Worm (Caenorhabditis elegans) whole organism, mixed stage, embryonic: ENCODE measurements around the gene K06A4.10.

Source experiments
- M03D4.4 ChIP-seq: sonication (generic microtip); optimal IDR thresholded peaks from 2 replicates; lab custom pipeline; 2017; ENCODE audit warnings: mild to moderate bottlenecking, missing genetic modification characterization, missing compliant biosample characterization
- bed-3 ChIP-seq: fragments of 200-800 bp; sonication (Bioruptor generic); optimal IDR thresholded peaks from 3 replicates; lab custom pipeline; 2018; ENCODE audit warnings: mild to moderate bottlenecking, missing genetic modification characterization, moderate library complexity, missing compliant biosample characterization
- blmp-1 ChIP-seq: fragments of 150-350 bp; optimal IDR thresholded peaks from 2 replicates; lab custom pipeline; 2014; ENCODE audit warnings: missing biosample characterization, missing genetic modification characterization
- ceh-43 ChIP-seq: fragments of 200-800 bp; sonication (Bioruptor generic); optimal IDR thresholded peaks from 2 replicates; lab custom pipeline; 2018; ENCODE audit warnings: mild to moderate bottlenecking, missing genetic modification characterization, moderate library complexity, missing compliant biosample characterization
- ceh-83 ChIP-seq: fragments of 200-800 bp; sonication (Bioruptor generic); optimal IDR thresholded peaks from 2 replicates; lab custom pipeline; 2018; ENCODE audit warnings: mild to moderate bottlenecking, missing genetic modification characterization, missing compliant biosample characterization
- ces-1 ChIP-seq: fragments of 150-350 bp; optimal IDR thresholded peaks from 2 replicates; lab custom pipeline; 2014; ENCODE audit warnings: missing biosample characterization, missing genetic modification reagents, missing genetic modification characterization
- cnd-1 ChIP-seq: fragments of 200-800 bp; sonication (Bioruptor generic); optimal IDR thresholded peaks from 2 replicates; lab custom pipeline; 2018; ENCODE audit warnings: mild to moderate bottlenecking, missing genetic modification characterization, missing compliant biosample characterization
- elt-1 ChIP-seq: sonication (generic microtip); optimal IDR thresholded peaks from 2 replicates; lab custom pipeline; 2017; ENCODE audit warnings: missing genetic modification characterization, mild to moderate bottlenecking, missing compliant biosample characterization, antibody characterized with exemption, moderate library complexity, borderline replicate concordance; ENCODE audit not compliant: insufficient read depth
- elt-3 ChIP-seq: fragments of 150-350 bp; optimal IDR thresholded peaks from 2 replicates; lab custom pipeline; 2014; ENCODE audit warnings: missing biosample characterization, missing genetic modification characterization
- flh-1 ChIP-seq: fragments of 200-800 bp; sonication (Bioruptor generic); optimal IDR thresholded peaks from 2 replicates; lab custom pipeline; 2018; ENCODE audit warnings: mild to moderate bottlenecking, missing genetic modification characterization, moderate library complexity, missing compliant biosample characterization
- ham-2 ChIP-seq: fragments of 200-800 bp; sonication (Bioruptor generic); optimal IDR thresholded peaks from 2 replicates; lab custom pipeline; 2018; ENCODE audit warnings: mild to moderate bottlenecking, missing genetic modification characterization, missing compliant biosample characterization
- hlh-1 ChIP-seq: fragments of 150-350 bp; optimal IDR thresholded peaks from 2 replicates; lab custom pipeline; 2014; ENCODE audit warnings: missing biosample characterization, missing genetic modification reagents, missing genetic modification characterization
- lin-32 ChIP-seq: fragments of 200-800 bp; sonication (Bioruptor generic); optimal IDR thresholded peaks from 2 replicates; lab custom pipeline; 2018; ENCODE audit warnings: mild to moderate bottlenecking, missing genetic modification characterization, missing compliant biosample characterization
- lsy-2 ChIP-seq: fragments of 150-350 bp; optimal IDR thresholded peaks from 2 replicates; lab custom pipeline; 2014; ENCODE audit warnings: missing biosample characterization, missing genetic modification characterization
- mab-5 ChIP-seq: fragments of 150-350 bp; optimal IDR thresholded peaks from 2 replicates; lab custom pipeline; 2014; ENCODE audit warnings: missing biosample characterization, missing genetic modification characterization
- mep-1 ChIP-seq: fragments of 150-350 bp; optimal IDR thresholded peaks from 2 replicates; lab custom pipeline; 2017; ENCODE audit warnings: missing biosample characterization, missing genetic modification reagents, missing genetic modification characterization, inconsistent platforms
- mls-2 ChIP-seq: sonication (generic microtip); optimal IDR thresholded peaks from 2 replicates; lab custom pipeline; 2016; ENCODE audit warnings: mild to moderate bottlenecking, missing genetic modification characterization, moderate library complexity, missing compliant biosample characterization
- nhr-12 ChIP-seq: fragments of 150-350 bp; optimal IDR thresholded peaks from 2 replicates; lab custom pipeline; 2014; ENCODE audit warnings: missing biosample characterization, missing genetic modification characterization
- nhr-2 ChIP-seq: fragments of 150-350 bp; optimal IDR thresholded peaks from 2 replicates; lab custom pipeline; 2014; ENCODE audit warnings: missing biosample characterization, missing genetic modification characterization
- nhr-237 ChIP-seq: fragments of 150-350 bp; optimal IDR thresholded peaks from 2 replicates; lab custom pipeline; 2014; ENCODE audit warnings: missing biosample characterization, missing genetic modification characterization
- nhr-28 ChIP-seq: fragments of 150-350 bp; optimal IDR thresholded peaks from 2 replicates; lab custom pipeline; 2014; ENCODE audit warnings: missing biosample characterization, missing genetic modification characterization
- pha-4 ChIP-seq: fragments of 150-350 bp; optimal IDR thresholded peaks from 2 replicates; lab custom pipeline; 2018; ENCODE audit warnings: missing biosample characterization, missing genetic modification reagents, missing genetic modification characterization
- sem-2 ChIP-seq: fragments of 200-800 bp; sonication (Bioruptor generic); optimal IDR thresholded peaks from 2 replicates; lab custom pipeline; 2018; ENCODE audit warnings: mild to moderate bottlenecking, missing genetic modification characterization, missing compliant biosample characterization
- snpc-4 ChIP-seq: fragments of 150-350 bp; optimal IDR thresholded peaks from 2 replicates; lab custom pipeline; 2014; ENCODE audit warnings: missing biosample characterization, missing genetic modification characterization
- tbx-8 ChIP-seq: fragments of 200-800 bp; sonication (Bioruptor generic); optimal IDR thresholded peaks from 2 replicates; lab custom pipeline; 2018; ENCODE audit warnings: mild to moderate bottlenecking, missing genetic modification characterization, moderate library complexity, missing compliant biosample characterization
- unc-120 ChIP-seq: sonication (generic microtip); optimal IDR thresholded peaks from 2 replicates; lab custom pipeline; 2017; ENCODE audit warnings: missing genetic modification characterization, missing compliant biosample characterization; ENCODE audit not compliant: poor library complexity, severe bottlenecking
- zip-8 ChIP-seq: fragments of 150-350 bp; optimal IDR thresholded peaks from 2 replicates; lab custom pipeline; 2014; ENCODE audit warnings: missing biosample characterization, missing genetic modification characterization
- ztf-11 ChIP-seq: fragments of 150-350 bp; optimal IDR thresholded peaks from 2 replicates; lab custom pipeline; 2014; ENCODE audit warnings: missing biosample characterization, missing genetic modification characterization

K06A4.10 gene

ce11 chrV:9518832-9519231 lies 29.2 kb upstream of the K06A4.10 start, which contains the start of gene C50F4.8:
Gene C50F4.8 (minus strand): TSS chrV:9518859.
- TF ChIP-seq mep-1: no peak
- no peak for TF ChIP-seq mls-2 (tag; lab: Kevin White, UChicago)
- no peak for TF ChIP-seq unc-120 (tag; lab: Kevin White, UChicago)
- no peak for TF ChIP-seq pha-4 (tag; lab: Kevin White, UChicago)
- TF ChIP-seq nhr-12: no peak
- no peak for TF ChIP-seq elt-1
- no peak for TF ChIP-seq tbx-8 (GFP tag; lab: Kevin White, UChicago)
- TF ChIP-seq nhr-2 (tag; lab: Kevin White, UChicago): no peak
- no peak for TF ChIP-seq cnd-1 (tag; lab: Kevin White, UChicago)
- TF ChIP-seq blmp-1 (tag; lab: Kevin White, UChicago): no peak
- TF ChIP-seq sem-2 (GFP tag; lab: Kevin White, UChicago): no peak
- no peak for TF ChIP-seq snpc-4 (tag; lab: Kevin White, UChicago)
- TF ChIP-seq ceh-43 (GFP tag; lab: Kevin White, UChicago): no peak
- TF ChIP-seq nhr-237 (tag; lab: Kevin White, UChicago): no peak
- TF ChIP-seq elt-3: no peak
- no peak for TF ChIP-seq hlh-1 (tag; lab: Kevin White, UChicago)

- no peak for TF ChIP-seq hlh-1 (tag; lab: Kevin White, UChicago)
- no peak for TF ChIP-seq tbx-8 (GFP tag; lab: Kevin White, UChicago)
- no peak for TF ChIP-seq mab-5 (tag; lab: Kevin White, UChicago)
- TF ChIP-seq nhr-2 (tag; lab: Kevin White, UChicago): no peak
- TF ChIP-seq mep-1: no peak
- TF ChIP-seq mls-2 (tag; lab: Kevin White, UChicago): no peak
- no peak for TF ChIP-seq cnd-1 (tag; lab: Kevin White, UChicago)
- no peak for TF ChIP-seq sem-2 (GFP tag; lab: Kevin White, UChicago)
- TF ChIP-seq nhr-237 (tag; lab: Kevin White, UChicago): no peak
- no peak for TF ChIP-seq nhr-28
- no peak for TF ChIP-seq M03D4.4
- TF ChIP-seq zip-8 (tag; lab: Kevin White, UChicago): no peak
- no peak for TF ChIP-seq lsy-2 (tag; lab: Kevin White, UChicago)
- no peak for TF ChIP-seq ces-1 (GFP tag; lab: Kevin White, UChicago)
- no peak for TF ChIP-seq ceh-83 (GFP tag; lab: Kevin White, UChicago)
- TF ChIP-seq pha-4 (tag; lab: Kevin White, UChicago): no peak
- TF ChIP-seq unc-120 (tag; lab: Kevin White, UChicago): no peak
- no peak for TF ChIP-seq lin-32 (GFP tag; lab: Kevin White, UChicago)
- no peak for TF ChIP-seq ztf-11 (tag; lab: Kevin White, UChicago)
- no peak for TF ChIP-seq snpc-4 (tag; lab: Kevin White, UChicago)
These were observed 26.7 kb upstream of the K06A4.10 start for ce11 chrV:9516280-9516679.

ce11 chrV:9513590-9513989 lies 24.0 kb upstream of the K06A4.10 start, which contains the start of gene eif-2Bdelta:
Gene eif-2Bdelta (plus strand): TSS chrV:9513824.
- TF ChIP-seq sem-2 (GFP tag; lab: Kevin White, UChicago) (no peak), bed-3 (GFP tag; lab: Kevin White, UChicago) (no peak), mep-1 (peak; percentile 48), lsy-2 (tag; lab: Kevin White, UChicago) (no peak), ztf-11 (tag; lab: Kevin White, UChicago) (no peak), nhr-28 (no peak)

- TF ChIP-seq tbx-8 (GFP tag; lab: Kevin White, UChicago): no peak
- TF ChIP-seq flh-1 (GFP tag; lab: Kevin White, UChicago): no peak
- no peak for TF ChIP-seq snpc-4 (tag; lab: Kevin White, UChicago)
- no peak for TF ChIP-seq nhr-237 (tag; lab: Kevin White, UChicago)
- no peak for TF ChIP-seq cnd-1 (tag; lab: Kevin White, UChicago)
- TF ChIP-seq ham-2 (GFP tag; lab: Kevin White, UChicago): no peak
- TF ChIP-seq unc-120 (tag; lab: Kevin White, UChicago): no peak
- TF ChIP-seq blmp-1 (tag; lab: Kevin White, UChicago): no peak
- TF ChIP-seq lin-32 (GFP tag; lab: Kevin White, UChicago): no peak
- TF ChIP-seq mab-5 (tag; lab: Kevin White, UChicago): no peak
These were observed 20.0 kb upstream of the K06A4.10 start for ce11 chrV:9509597-9509996.

- TF ChIP-seq blmp-1 (tag; lab: Kevin White, UChicago): no peak
- TF ChIP-seq mab-5 (tag; lab: Kevin White, UChicago): no peak
- TF ChIP-seq M03D4.4: no peak
- TF ChIP-seq ces-1 (GFP tag; lab: Kevin White, UChicago): no peak
- no peak for TF ChIP-seq ztf-11 (tag; lab: Kevin White, UChicago)
- TF ChIP-seq lsy-2 (tag; lab: Kevin White, UChicago): no peak
These were observed 18.1 kb upstream of the K06A4.10 start, which contains the start of gene acs-14 for ce11 chrV:9507742-9508141. Gene acs-14 (plus strand): TSS chrV:9508132.
